Worm (Caenorhabditis elegans): Measurements from ENCODE around the gene klp-19.

klp-19 gene

DNA sequence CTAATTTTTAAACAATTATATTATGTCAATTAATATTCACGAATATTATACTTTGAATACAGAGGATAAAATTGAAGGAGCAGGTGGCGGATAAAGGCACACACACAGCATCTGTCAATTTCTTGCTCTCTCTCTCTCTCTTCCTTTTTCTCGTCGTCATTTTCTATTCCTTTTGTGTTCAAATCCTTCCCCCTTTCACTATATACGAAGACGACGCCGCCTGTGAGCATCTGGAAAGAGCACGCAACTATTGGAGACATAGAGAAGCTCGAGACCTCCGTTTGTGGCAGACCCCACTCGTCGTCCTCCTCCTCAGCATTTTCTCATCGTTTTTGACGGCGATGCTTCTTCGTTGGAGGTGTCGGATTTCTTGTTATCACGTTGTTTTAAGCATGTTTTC lies 48.9 kb downstream of the klp-19 start:
- peak in 1 of 2 experiments; percentile 48 for TF ChIP-seq lsy-2 (tag; optimal IDR thresholded peaks at IDR 0.05)
- no peak for TF ChIP-seq nhr-42 (GFP tag; IDR thresholded peaks at IDR 0.05)
- no peak for TF ChIP-seq hif-1 (tag; optimal IDR thresholded peaks at IDR 0.05)
- no peak for TF ChIP-seq ztf-7 (tag; optimal IDR thresholded peaks at IDR 0.05)
- no peak for TF ChIP-seq Y48G9A.11 (GFP tag; IDR thresholded peaks at IDR 0.05)
- no peak for TF ChIP-seq lin-1 (GFP tag; IDR thresholded peaks at IDR 0.05)
- no peak for TF ChIP-seq cey-2 (tag; optimal IDR thresholded peaks at IDR 0.05; ENCODE audit: borderline replicate concordance, insufficient read depth)
- TF ChIP-seq ceh-28 (tag; optimal IDR thresholded peaks at IDR 0.05), result no peak
- no peak for TF ChIP-seq attf-4 (tag; optimal IDR thresholded peaks at IDR 0.05)
- TF ChIP-seq dpl-1 (GFP tag; optimal IDR thresholded peaks at IDR 0.05), result peak; percentile 18
- TF ChIP-seq madf-5 (GFP tag; IDR thresholded peaks at IDR 0.05), result no peak
- TF ChIP-seq F49E8.2 (tag; optimal IDR thresholded peaks at IDR 0.05; ENCODE audit: borderline replicate concordance), result no peak
- TF ChIP-seq spr-1 (tag; optimal IDR thresholded peaks at IDR 0.05), result no peak
- TF ChIP-seq fkh-10 (GFP tag; optimal IDR thresholded peaks at IDR 0.05), result peak; percentile 24
- TF ChIP-seq aly-2 (tag; optimal IDR thresholded peaks at IDR 0.05), result no peak
- TF ChIP-seq hlh-30 (tag; optimal IDR thresholded peaks at IDR 0.05; ENCODE audit: insufficient read depth), result peak; percentile 20
- TF ChIP-seq T20F7.1 (GFP tag; optimal IDR thresholded peaks at IDR 0.05), result no peak
- TF ChIP-seq ceh-20 (GFP tag; IDR thresholded peaks at IDR 0.05), result no peak
- no peak for TF ChIP-seq nhr-77 (tag; optimal IDR thresholded peaks at IDR 0.05)
- TF ChIP-seq nhr-111 (GFP tag; optimal IDR thresholded peaks at IDR 0.05), result no peak
- peak in 1 of 2 experiments; percentile 30 for TF ChIP-seq mdl-1 (tag; optimal IDR thresholded peaks at IDR 0.05)
- TF ChIP-seq F44E2.7 (GFP tag; IDR thresholded peaks at IDR 0.05), result no peak
- peak; percentile 14 for TF ChIP-seq mep-1 (tag; optimal IDR thresholded peaks at IDR 0.05)
- TF ChIP-seq set-16 (GFP tag; IDR thresholded peaks at IDR 0.05), result no peak
- no peak for TF ChIP-seq dmd-9 (GFP tag; IDR thresholded peaks at IDR 0.05)
- TF ChIP-seq zip-11 (GFP tag; IDR thresholded peaks at IDR 0.05), result no peak
- 0 out of 2 replicates have a peak, but pooled peaks have one; percentile 9 for TF ChIP-seq hmg-1.1 (GFP tag; IDR thresholded peaks at IDR 0.05)
- no peak for TF ChIP-seq ceh-62 (tag; optimal IDR thresholded peaks at IDR 0.05)
- no peak for TF ChIP-seq snpc-4 (tag; optimal IDR thresholded peaks at IDR 0.05)

DNA sequence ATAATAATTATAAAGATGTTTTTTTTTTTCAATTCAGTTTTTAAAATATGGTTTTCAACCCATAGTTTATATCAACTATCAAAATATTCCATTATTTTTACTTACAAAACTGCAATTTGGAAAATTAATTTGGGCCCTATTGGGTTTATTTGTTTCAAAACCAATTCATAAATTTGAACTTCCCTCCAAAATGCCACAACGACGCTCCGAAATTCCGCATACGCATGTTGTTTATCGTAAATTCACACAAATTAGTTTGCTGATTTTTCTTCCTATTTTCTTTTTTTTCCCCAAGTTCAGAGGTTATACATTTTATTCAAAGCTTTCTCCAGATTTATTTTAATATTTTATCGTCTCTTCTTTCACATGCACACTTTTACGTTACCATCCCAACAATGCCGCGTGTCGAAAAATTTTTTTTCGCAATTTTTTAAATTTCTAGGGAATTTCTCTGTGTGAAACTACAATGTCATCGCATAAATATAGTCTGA lies 50.6 kb downstream of the klp-19 start, which contains the start of gene F56A8.3:
TSS of gene F56A8.3 (plus strand) at position 441 of the 491 bp plus-strand sequence.
- TF ChIP-seq lin-13 (GFP tag; optimal IDR thresholded peaks at IDR 0.05), result peak; percentile 43
- TF ChIP-seq egl-43 (GFP tag; IDR thresholded peaks at IDR 0.05), result no peak
- no peak for TF ChIP-seq daf-19 (GFP tag; conservative IDR thresholded peaks at IDR 0.05)
- TF ChIP-seq nhr-10 (tag; optimal IDR thresholded peaks at IDR 0.05), result no peak
- TF ChIP-seq R02D3.7 (tag; optimal IDR thresholded peaks at IDR 0.05), result peak; percentile 86
- 0 out of 2 replicates have a peak, but pooled peaks have one; percentile 31 for TF ChIP-seq ctbp-1 (GFP tag; IDR thresholded peaks at IDR 0.05)
- no peak for TF ChIP-seq nhr-11 (tag; optimal IDR thresholded peaks at IDR 0.05)
- peak; percentile 75 for TF ChIP-seq dve-1 (tag; optimal IDR thresholded peaks at IDR 0.05; ENCODE audit: insufficient read depth)
- peak; percentile 36 for TF ChIP-seq F10B5.3 (tag; optimal IDR thresholded peaks at IDR 0.05)
- TF ChIP-seq Y48G9A.11 (GFP tag; IDR thresholded peaks at IDR 0.05), result peak; percentile 99
- no peak for TF ChIP-seq zag-1 (tag; optimal IDR thresholded peaks at IDR 0.05)
- TF ChIP-seq dmd-6 (GFP tag; IDR thresholded peaks at IDR 0.05), result peak; percentile 18; the same call in 1 of the 2 replicates
- TF ChIP-seq hlh-11 (tag; optimal IDR thresholded peaks at IDR 0.05), result no peak
- no peak for TF ChIP-seq zip-2 (tag; optimal IDR thresholded peaks at IDR 0.05)
- no peak for TF ChIP-seq lin-29 (GFP tag; IDR thresholded peaks at IDR 0.05)
- TF ChIP-seq daf-16 (GFP tag; optimal IDR thresholded peaks at IDR 0.05), result no peak
- TF ChIP-seq daf-16 (tag; optimal IDR thresholded peaks at IDR 0.05), result peak; percentile 21
- TF ChIP-seq nhr-42 (GFP tag; IDR thresholded peaks at IDR 0.05), result no peak
- TF ChIP-seq ztf-11 (tag; optimal IDR thresholded peaks at IDR 0.05), result no peak
- peak; percentile 53 for TF ChIP-seq hlh-30 (tag; optimal IDR thresholded peaks at IDR 0.05; ENCODE audit: insufficient read depth)
- peak; percentile 98 for TF ChIP-seq dpl-1 (GFP tag; optimal IDR thresholded peaks at IDR 0.05)
- TF ChIP-seq fkh-10 (GFP tag; optimal IDR thresholded peaks at IDR 0.05), result no peak
- peak; percentile 37 to 86 for TF ChIP-seq lsy-2 (tag; optimal IDR thresholded peaks at IDR 0.05)
- peak; percentile 8; the same call in 1 of the 2 replicates for TF ChIP-seq pha-4 (GFP tag; IDR thresholded peaks at IDR 0.05)
- TF ChIP-seq pha-4 (tag; optimal IDR thresholded peaks at IDR 0.05), result no peak
- no peak for TF ChIP-seq unc-130 (GFP tag; optimal IDR thresholded peaks at IDR 0.05)
- peak; percentile 45 for TF ChIP-seq hmg-1.1 (GFP tag; IDR thresholded peaks at IDR 0.05)
- no peak for TF ChIP-seq skn-1 (tag; optimal IDR thresholded peaks at IDR 0.05)

Measured in whole organism, L4 larva.